Worm (Caenorhabditis elegans) whole organism, L3 larva: ENCODE results near the gene nhr-255.

Source experiments
- R02D3.7 ChIP-seq: fragments of 150-350 bp; optimal IDR thresholded peaks from 2 replicates; lab custom pipeline; 2014; ENCODE audit warnings: missing biosample characterization, missing genetic modification characterization
- aly-2 ChIP-seq: fragments of 150-350 bp; optimal IDR thresholded peaks from 2 replicates; lab custom pipeline; 2014; ENCODE audit warnings: missing biosample characterization, missing genetic modification characterization
- ama-1 ChIP-seq: fragments of 150-350 bp; optimal IDR thresholded peaks from 2 replicates; lab custom pipeline; 2018
- ceh-16 ChIP-seq: sonication (generic microtip); optimal IDR thresholded peaks from 2 replicates; lab custom pipeline; 2017; ENCODE audit warnings: missing biosample characterization, missing genetic modification characterization
- ceh-28 ChIP-seq: fragments of 150-350 bp; optimal IDR thresholded peaks from 2 replicates; lab custom pipeline; 2014; ENCODE audit warnings: missing biosample characterization, missing genetic modification reagents, missing genetic modification characterization
- ceh-9 ChIP-seq: sonication (generic microtip); optimal IDR thresholded peaks from 2 replicates; lab custom pipeline; 2018; ENCODE audit warnings: missing biosample characterization, missing genetic modification characterization
- daf-12 ChIP-seq: fragments of 150-350 bp; optimal IDR thresholded peaks from 2 replicates; lab custom pipeline; 2014; ENCODE audit warnings: missing biosample characterization, missing genetic modification reagents, missing genetic modification characterization
- egl-27 ChIP-seq: sonication (generic microtip); optimal IDR thresholded peaks from 4 replicates; lab custom pipeline; 2017; ENCODE audit warnings: missing biosample characterization, missing genetic modification reagents, missing genetic modification characterization
- egl-5 ChIP-seq: fragments of 150-350 bp; optimal IDR thresholded peaks from 2 replicates; lab custom pipeline; 2017; ENCODE audit warnings: missing biosample characterization, missing genetic modification reagents, missing genetic modification characterization, inconsistent platforms
- elt-1 ChIP-seq: fragments of 150-350 bp; optimal IDR thresholded peaks from 2 replicates; lab custom pipeline; 2014; ENCODE audit warnings: missing biosample characterization, missing genetic modification characterization
- elt-2 ChIP-seq: sonication (generic microtip); optimal IDR thresholded peaks from 2 replicates; lab custom pipeline; 2016; ENCODE audit warnings: missing genetic modification reagents, mild to moderate bottlenecking, missing genetic modification characterization, missing compliant biosample characterization
- elt-3 ChIP-seq, 3 experiments: fragments of 150-350 bp in 1 of 3; sonication (generic microtip) in 2 of 3; optimal IDR thresholded peaks; 2 replicates in 2 of 3; 4 replicates in 1 of 3; lab custom pipeline; 2014 to 2017; ENCODE audit warnings: missing biosample characterization in 3 of 3, missing genetic modification characterization in 3 of 3
- eor-1 ChIP-seq, 2 experiments: fragments of 150-350 bp; optimal IDR thresholded peaks; 2 replicates each; lab custom pipeline; 2014 to 2018; ENCODE audit warnings: missing biosample characterization in 2 of 2, missing genetic modification characterization in 2 of 2
- fkh-10 ChIP-seq: sonication (generic microtip); optimal IDR thresholded peaks from 2 replicates; lab custom pipeline; 2017; ENCODE audit warnings: missing biosample characterization, missing genetic modification reagents, missing genetic modification characterization
- fkh-2 ChIP-seq: fragments of 150-350 bp; optimal IDR thresholded peaks from 2 replicates; lab custom pipeline; 2014; ENCODE audit warnings: missing biosample characterization, missing genetic modification reagents, missing genetic modification characterization
- fos-1 ChIP-seq: fragments of 150-350 bp; optimal IDR thresholded peaks from 2 replicates; lab custom pipeline; 2014; ENCODE audit warnings: missing biosample characterization, missing genetic modification characterization
- hmg-11 ChIP-seq: sonication (generic microtip); optimal IDR thresholded peaks from 2 replicates; lab custom pipeline; 2016; ENCODE audit warnings: missing genetic modification characterization, missing compliant biosample characterization
- jun-1 ChIP-seq: fragments of 150-350 bp; optimal IDR thresholded peaks from 2 replicates; lab custom pipeline; 2014; ENCODE audit warnings: missing biosample characterization, missing genetic modification reagents, missing genetic modification characterization
- lin-15B ChIP-seq: fragments of 150-350 bp; optimal IDR thresholded peaks from 2 replicates; lab custom pipeline; 2014; ENCODE audit warnings: missing biosample characterization, missing genetic modification characterization
- lsy-12 ChIP-seq: sonication (generic microtip); optimal IDR thresholded peaks from 2 replicates; lab custom pipeline; 2016; ENCODE audit warnings: mild to moderate bottlenecking, missing genetic modification characterization, missing compliant biosample characterization
- mdl-1 ChIP-seq: fragments of 150-350 bp; optimal IDR thresholded peaks from 2 replicates; lab custom pipeline; 2014; ENCODE audit warnings: missing biosample characterization, missing genetic modification characterization
- mml-1 ChIP-seq: fragments of 150-350 bp; sonication (generic microtip); optimal IDR thresholded peaks from 3 replicates; lab custom pipeline; 2014; ENCODE audit warnings: missing biosample characterization, missing genetic modification characterization
- nfya-1 ChIP-seq: sonication (generic microtip); optimal IDR thresholded peaks from 2 replicates; lab custom pipeline; 2017; ENCODE audit warnings: missing genetic modification characterization, mild to moderate bottlenecking, missing compliant biosample characterization, antibody characterized with exemption, moderate library complexity; ENCODE audit not compliant: insufficient read depth
- nhr-11 ChIP-seq: fragments of 150-350 bp; optimal IDR thresholded peaks from 2 replicates; lab custom pipeline; 2014; ENCODE audit warnings: missing biosample characterization, missing genetic modification characterization
- nhr-12 ChIP-seq: fragments of 150-350 bp; optimal IDR thresholded peaks from 2 replicates; lab custom pipeline; 2014; ENCODE audit warnings: missing biosample characterization, missing genetic modification characterization
- nhr-23 ChIP-seq: fragments of 150-350 bp; optimal IDR thresholded peaks from 2 replicates; lab custom pipeline; 2014; ENCODE audit warnings: missing biosample characterization, missing genetic modification reagents, missing genetic modification characterization
- nhr-237 ChIP-seq: fragments of 150-350 bp; optimal IDR thresholded peaks from 2 replicates; lab custom pipeline; 2014; ENCODE audit warnings: missing biosample characterization, missing genetic modification characterization
- nhr-25 ChIP-seq: sonication (generic microtip); optimal IDR thresholded peaks from 2 replicates; lab custom pipeline; 2017; ENCODE audit warnings: missing biosample characterization, missing genetic modification characterization
- nhr-28 ChIP-seq: fragments of 150-350 bp; optimal IDR thresholded peaks from 2 replicates; lab custom pipeline; 2014; ENCODE audit warnings: missing biosample characterization, missing genetic modification characterization
- nhr-43 ChIP-seq: sonication (generic microtip); optimal IDR thresholded peaks from 2 replicates; lab custom pipeline; 2016; ENCODE audit warnings: mild to moderate bottlenecking, missing genetic modification characterization, missing compliant biosample characterization; ENCODE audit not compliant: poor library complexity, severe bottlenecking
- nhr-67 ChIP-seq: fragments of 150-350 bp; optimal IDR thresholded peaks from 2 replicates; lab custom pipeline; 2014; ENCODE audit warnings: missing biosample characterization, missing genetic modification characterization
- nhr-76 ChIP-seq: fragments of 150-350 bp; sonication (generic microtip); optimal IDR thresholded peaks from 5 replicates; lab custom pipeline; 2014; ENCODE audit warnings: missing biosample characterization, missing genetic modification characterization
- nhr-77 ChIP-seq: fragments of 150-350 bp; optimal IDR thresholded peaks from 2 replicates; lab custom pipeline; 2014; ENCODE audit warnings: missing biosample characterization, missing genetic modification characterization
- pha-4 ChIP-seq: fragments of 150-350 bp; optimal IDR thresholded peaks from 2 replicates; lab custom pipeline; 2014; ENCODE audit warnings: missing biosample characterization, missing genetic modification reagents, missing genetic modification characterization
- pqm-1 ChIP-seq: fragments of 150-350 bp; optimal IDR thresholded peaks from 2 replicates; lab custom pipeline; 2017; ENCODE audit warnings: missing biosample characterization, missing genetic modification characterization, inconsistent platforms
- sea-2 ChIP-seq: fragments of 150-350 bp; sonication (generic microtip); optimal IDR thresholded peaks from 4 replicates; lab custom pipeline; 2014; ENCODE audit warnings: missing biosample characterization, missing genetic modification reagents, missing genetic modification characterization
- skn-1 ChIP-seq: fragments of 150-350 bp; optimal IDR thresholded peaks from 2 replicates; lab custom pipeline; 2014; ENCODE audit warnings: missing biosample characterization, missing genetic modification characterization
- snpc-4 ChIP-seq: fragments of 150-350 bp; optimal IDR thresholded peaks from 2 replicates; lab custom pipeline; 2014; ENCODE audit warnings: missing biosample characterization, missing genetic modification characterization
- tbx-2 ChIP-seq: sonication (generic microtip); optimal IDR thresholded peaks from 2 replicates; lab custom pipeline; 2016; ENCODE audit warnings: mild to moderate bottlenecking, missing genetic modification characterization, missing compliant biosample characterization
- unc-62 ChIP-seq: fragments of 150-350 bp; sonication (generic microtip); optimal IDR thresholded peaks from 4 replicates; lab custom pipeline; 2014; ENCODE audit warnings: missing biosample characterization, missing genetic modification reagents, missing genetic modification characterization
- zag-1 ChIP-seq: fragments of 150-350 bp; optimal IDR thresholded peaks from 2 replicates; lab custom pipeline; 2014; ENCODE audit warnings: missing biosample characterization, missing genetic modification characterization
- ztf-11 ChIP-seq: fragments of 150-350 bp; optimal IDR thresholded peaks from 2 replicates; lab custom pipeline; 2014; ENCODE audit warnings: missing biosample characterization, missing genetic modification characterization
- ztf-4 ChIP-seq: fragments of 150-350 bp; optimal IDR thresholded peaks from 2 replicates; lab custom pipeline; 2014; ENCODE audit warnings: missing biosample characterization, missing genetic modification characterization

nhr-255 gene

ce11 chrX:15725566-15726173 is 16.7 kb upstream of the nhr-255 start, which contains the start of gene lin-15B:
Gene lin-15B, plus strand, starts transcription at chrX:15726123.
- TF ChIP-seq lin-15B (tag; lab: Kevin White, UChicago): peak; percentile 74
- TF ChIP-seq tbx-2: no peak

ce11 chrX:15730342-15730741 is 12.1 kb upstream of the nhr-255 start:
- TF ChIP-seq nhr-77 (no peak), lin-15B (tag; lab: Kevin White, UChicago) (no peak), nhr-237 (tag; lab: Kevin White, UChicago) (no peak), fkh-2 (tag; lab: Kevin White, UChicago) (no peak), ztf-4 (tag; lab: Kevin White, UChicago) (no peak), nhr-43 (tag; lab: Kevin White, UChicago) (no peak), zag-1 (tag; lab: Kevin White, UChicago) (no peak), snpc-4 (tag; lab: Kevin White, UChicago) (no peak), nhr-23 (tag; lab: Kevin White, UChicago) (no peak), daf-12 (tag; lab: Kevin White, UChicago) (no peak), nhr-25 (tag; lab: Kevin White, UChicago) (no peak), skn-1 (tag; lab: Kevin White, UChicago) (no peak), nhr-76 (tag; lab: Kevin White, UChicago) (no peak), ceh-28 (no peak), nhr-11 (tag; lab: Kevin White, UChicago) (no peak), mml-1 (no peak), pha-4 (tag; lab: Kevin White, UChicago) (no peak), R02D3.7 (no peak)

ce11 chrX:15731668-15732067 is 10.7 kb upstream of the nhr-255 start, which contains the start of gene lin-15A:
Gene lin-15A, plus strand, starts transcription at chrX:15731968.
- TF ChIP-seq fkh-2 (tag; lab: Kevin White, UChicago) (no peak), ceh-16 (tag; lab: Kevin White, UChicago) (no peak), zag-1 (tag; lab: Kevin White, UChicago) (no peak), mml-1 (no peak), fos-1 (tag; lab: Kevin White, UChicago) (no peak), nhr-23 (tag; lab: Kevin White, UChicago) (no peak), mdl-1 (tag; lab: Kevin White, UChicago) (no peak), nhr-28 (tag; lab: Kevin White, UChicago) (no peak), jun-1 (no peak), nhr-67 (no peak), nhr-12 (no peak), daf-12 (tag; lab: Kevin White, UChicago) (no peak), egl-27 (no peak)

ce11 chrX:15736419-15736818 is 6.0 kb upstream of the nhr-255 start:
- TF ChIP-seq elt-1 (tag; lab: Kevin White, UChicago): no peak
- peak; percentile 60 for TF ChIP-seq R02D3.7
- TF ChIP-seq nhr-76 (tag; lab: Kevin White, UChicago): no peak
- peak; percentile 92 for TF ChIP-seq nhr-43 (tag; lab: Kevin White, UChicago)
- peak; percentile 48 for TF ChIP-seq elt-2 (tag; lab: Kevin White, UChicago)
- TF ChIP-seq nhr-12: no peak
- no peak for TF ChIP-seq nhr-28 (tag; lab: Kevin White, UChicago)
- no peak for TF ChIP-seq fkh-2 (tag; lab: Kevin White, UChicago)
- TF ChIP-seq skn-1 (tag; lab: Kevin White, UChicago): peak; percentile 70
- TF ChIP-seq eor-1 (tag; optimal IDR thresholded peaks at IDR 0.05; lab: Kevin White, UChicago): no peak
- no peak for TF ChIP-seq nfya-1 (tag; lab: Kevin White, UChicago)
- peak; percentile 82 for TF ChIP-seq tbx-2
- TF ChIP-seq unc-62 (GFP tag; lab: Kevin White, UChicago): no peak
- TF ChIP-seq egl-5 (tag; lab: Kevin White, UChicago): peak; percentile 47
- TF ChIP-seq nhr-23 (tag; lab: Kevin White, UChicago): peak; percentile 84
- peak; percentile 47 for TF ChIP-seq pqm-1 (tag; lab: Kevin White, UChicago)
- peak; percentile 86 for TF ChIP-seq pha-4 (tag; lab: Kevin White, UChicago)
- TF ChIP-seq elt-3 (tag; optimal IDR thresholded peaks at IDR 0.05; lab: Kevin White, UChicago): no peak
- no peak for TF ChIP-seq nhr-237 (tag; lab: Kevin White, UChicago)
- no peak for TF ChIP-seq mdl-1 (tag; lab: Kevin White, UChicago)
- no peak for TF ChIP-seq fkh-10 (GFP tag; lab: Kevin White, UChicago)
- peak; percentile 85 for TF ChIP-seq hmg-11 (tag; lab: Kevin White, UChicago)
- no peak for TF ChIP-seq sea-2
- TF ChIP-seq aly-2: no peak
- TF ChIP-seq snpc-4 (tag; lab: Kevin White, UChicago): peak; percentile 85
- TF ChIP-seq egl-27: peak; percentile 4
- TF ChIP-seq ceh-28: peak; percentile 97
- no peak for TF ChIP-seq ceh-16 (tag; lab: Kevin White, UChicago)
- TF ChIP-seq nhr-77: peak; percentile 85
- TF ChIP-seq lsy-12 (tag; lab: Kevin White, UChicago): peak; percentile 65
- TF ChIP-seq nhr-67: no peak
- no peak for TF ChIP-seq ztf-11 (tag; lab: Kevin White, UChicago)
- peak; percentile 59 for TF ChIP-seq lin-15B (tag; lab: Kevin White, UChicago)
- no peak for TF ChIP-seq ztf-4 (tag; lab: Kevin White, UChicago)
- no peak for TF ChIP-seq fos-1 (tag; lab: Kevin White, UChicago)
- no peak for TF ChIP-seq zag-1 (tag; lab: Kevin White, UChicago)
- TF ChIP-seq ceh-9 (tag; lab: Kevin White, UChicago): no peak
- no peak for TF ChIP-seq ama-1
